Worm (Caenorhabditis elegans): ENCODE data around the gene F16B3.3.

F16B3.3 gene

DNA sequence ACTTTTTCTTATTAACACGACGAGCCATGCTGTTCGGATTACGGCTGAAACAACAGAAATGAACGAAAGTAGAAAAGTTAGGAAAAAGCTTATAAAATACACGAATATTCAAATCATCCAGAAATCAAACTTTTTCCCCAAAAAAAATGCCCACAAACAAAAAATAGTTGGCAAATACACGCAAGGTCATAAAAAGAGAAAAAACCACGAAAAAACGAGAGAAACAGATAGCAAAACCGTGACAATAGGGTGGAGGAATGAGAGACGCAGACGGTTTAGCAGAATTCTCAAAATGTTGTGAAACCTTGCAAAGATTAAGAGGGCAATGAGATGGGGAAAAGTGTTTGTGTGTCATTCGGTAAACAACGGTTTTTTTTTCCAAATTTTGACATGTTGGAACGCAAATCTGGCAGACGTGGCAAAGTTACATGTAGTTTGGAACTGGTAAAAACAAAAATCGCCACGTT, 32.0 kb downstream of the F16B3.3 start, which contains the start of gene tank-1:
tank-1 (minus strand) TSS at position 51 of the 467 bp plus-strand sequence.
- no peak for TF ChIP-seq tra-4 (tag; optimal IDR thresholded peaks at IDR 0.05)

- no peak for TF ChIP-seq tbx-37 (GFP tag; conservative IDR thresholded peaks at IDR 0.05)
- TF ChIP-seq ceh-13 (GFP tag; optimal IDR thresholded peaks at IDR 0.05): no peak
- no peak for TF ChIP-seq ceh-36 (tag; optimal IDR thresholded peaks at IDR 0.05)
- no peak for TF ChIP-seq tra-4 (tag; optimal IDR thresholded peaks at IDR 0.05)
- TF ChIP-seq ets-7 (tag; optimal IDR thresholded peaks at IDR 0.05): no peak
- TF ChIP-seq flt-1 (GFP tag; IDR thresholded peaks at IDR 0.05): no peak
- no peak for TF ChIP-seq hmbx-1 (tag; optimal IDR thresholded peaks at IDR 0.05)
- TF ChIP-seq hnd-1 (tag; optimal IDR thresholded peaks at IDR 0.05): no peak
- no peak for TF ChIP-seq tbx-11 (GFP tag; IDR thresholded peaks at IDR 0.05)
- no peak for TF ChIP-seq aly-1 (tag; optimal IDR thresholded peaks at IDR 0.05)
- no peak for TF ChIP-seq sea-1 (GFP tag; conservative IDR thresholded peaks at IDR 0.05)
- no peak for TF ChIP-seq scrt-1 (GFP tag; IDR thresholded peaks at IDR 0.05)
- no peak for TF ChIP-seq pes-1 (GFP tag; IDR thresholded peaks at IDR 0.05)
These were observed 39.2 kb downstream of the F16B3.3 start for ce11 chrV:1278529-1278928.

ce11 chrV:1277926-1278325, 39.8 kb downstream of the F16B3.3 start:
- TF ChIP-seq tbx-11 (GFP tag; IDR thresholded peaks at IDR 0.05) (no peak), ama-1 (optimal IDR thresholded peaks at IDR 0.05) (no peak), hmg-4 (GFP tag; optimal IDR thresholded peaks at IDR 0.05) (no peak)

DNA sequence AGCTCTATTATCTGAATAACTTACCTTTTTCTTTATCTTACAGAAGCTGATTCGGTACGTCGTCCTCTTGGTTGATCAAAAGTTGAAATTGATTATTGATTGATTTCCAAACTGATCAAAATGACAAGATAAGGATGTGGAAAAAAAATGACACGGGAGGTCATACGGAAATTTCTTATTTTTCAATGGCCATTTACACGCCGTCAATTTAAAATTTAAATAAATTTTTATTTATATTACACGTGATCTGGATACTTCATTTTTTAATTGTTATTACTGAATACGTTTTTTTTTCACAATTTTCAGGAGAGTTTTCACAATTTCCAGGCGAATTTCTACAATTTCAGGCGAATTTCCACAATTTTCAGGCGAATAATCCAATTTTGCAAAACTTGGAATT, 41.8 kb downstream of the F16B3.3 start, which contains the start of gene Y75B7B.2:
Y75B7B.2 (minus strand) TSS at position 101 of the 400 bp plus-strand sequence.
- TF ChIP-seq ceh-36 (tag; optimal IDR thresholded peaks at IDR 0.05): no peak
- TF ChIP-seq hnd-1 (tag; optimal IDR thresholded peaks at IDR 0.05): no peak
- TF ChIP-seq hmbx-1 (tag; optimal IDR thresholded peaks at IDR 0.05): no peak
- no peak for TF ChIP-seq ceh-13 (GFP tag; optimal IDR thresholded peaks at IDR 0.05)
- TF ChIP-seq ets-7 (tag; optimal IDR thresholded peaks at IDR 0.05): no peak
- no peak for TF ChIP-seq scrt-1 (GFP tag; IDR thresholded peaks at IDR 0.05)
- TF ChIP-seq tbx-37 (GFP tag; conservative IDR thresholded peaks at IDR 0.05): no peak

DNA sequence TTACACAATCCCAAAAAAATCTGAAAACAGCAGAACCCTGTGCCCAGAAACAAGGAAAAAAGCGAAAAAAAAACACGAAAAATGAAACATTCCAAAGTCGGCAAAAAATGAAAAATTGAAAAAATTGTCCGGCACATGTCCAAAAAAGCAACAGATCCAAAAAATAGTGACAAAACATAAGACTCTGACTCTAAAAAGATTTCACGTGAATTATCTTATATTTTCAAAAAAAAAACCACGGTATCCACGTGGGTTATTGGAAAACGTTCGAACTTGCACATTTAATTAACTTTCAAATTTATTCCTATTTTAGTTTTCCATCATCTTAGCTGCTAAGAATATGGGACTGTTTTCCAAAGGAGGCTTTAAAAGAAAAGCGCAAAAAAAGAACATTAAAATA, 47.1 kb downstream of the F16B3.3 start, which contains the start of gene Y75B7B.1:
Y75B7B.1 (plus strand) TSS at position 301 of the 400 bp plus-strand sequence.
- no peak for TF ChIP-seq ceh-13 (GFP tag; optimal IDR thresholded peaks at IDR 0.05)
- TF ChIP-seq sea-1 (GFP tag; conservative IDR thresholded peaks at IDR 0.05): no peak
- TF ChIP-seq tbx-37 (GFP tag; conservative IDR thresholded peaks at IDR 0.05): no peak
- no peak for TF ChIP-seq tra-4 (tag; optimal IDR thresholded peaks at IDR 0.05)
- TF ChIP-seq F13C5.2 (tag; optimal IDR thresholded peaks at IDR 0.05): no peak
- TF ChIP-seq ets-7 (tag; optimal IDR thresholded peaks at IDR 0.05): no peak
- TF ChIP-seq scrt-1 (GFP tag; IDR thresholded peaks at IDR 0.05): no peak
- TF ChIP-seq hnd-1 (tag; optimal IDR thresholded peaks at IDR 0.05): no peak
- TF ChIP-seq pes-1 (GFP tag; IDR thresholded peaks at IDR 0.05): no peak

ce11 chrV:1266540-1266939, 51.2 kb downstream of the F16B3.3 start:
- TF ChIP-seq ceh-36 (tag; optimal IDR thresholded peaks at IDR 0.05): peak; percentile 80
- TF ChIP-seq ceh-13 (GFP tag; optimal IDR thresholded peaks at IDR 0.05): no peak

Data from whole organism, early embryonic.